Worm (Caenorhabditis elegans) whole organism, young adult: ENCODE results near the gene gcl-1.
A peak's percentile ranks its signal among the peaks of the same experiment; 100 is the strongest.

ENCODE experiments used
- B0019.2 ChIP-seq: fragments of 200-800 bp; sonication (Bioruptor generic); conservative IDR thresholded peaks from 2 replicates; pipeline ENCODE4 v1.3.6; 2022; ENCODE audit warnings: missing genetic modification reagents, missing genetic modification characterization, missing compliant biosample characterization
- B0035.1 ChIP-seq: sonication (generic microtip); optimal IDR thresholded peaks from 2 replicates; lab custom pipeline; 2016; ENCODE audit warnings: missing genetic modification characterization, mild to moderate bottlenecking, missing compliant biosample characterization, missing genotype, missing genetic modification reagents
- F10E7.11 ChIP-seq: sonication (generic microtip); optimal IDR thresholded peaks from 2 replicates; lab custom pipeline; 2017; ENCODE audit warnings: mild to moderate bottlenecking, missing genetic modification characterization, moderate library complexity, missing compliant biosample characterization
- F39B2.1 ChIP-seq: fragments of 200-800 bp; sonication (Bioruptor generic); IDR thresholded peaks from 2 replicates; pipeline ENCODE4 v1.3.6; 2022; ENCODE audit warnings: missing genetic modification reagents, missing genetic modification characterization, missing compliant biosample characterization
- F49E8.2 ChIP-seq: sonication (generic microtip); optimal IDR thresholded peaks from 3 replicates; lab custom pipeline; 2017; ENCODE audit warnings: missing genetic modification characterization, mild to moderate bottlenecking, missing compliant biosample characterization, antibody characterized with exemption, moderate library complexity; ENCODE audit not compliant: insufficient read depth
- K12H6.12 ChIP-seq: fragments of 200-800 bp; sonication (Bioruptor generic); optimal IDR thresholded peaks from 2 replicates; lab custom pipeline; 2018; ENCODE audit warnings: mild to moderate bottlenecking, missing genetic modification characterization, missing compliant biosample characterization
- T07F8.4 ChIP-seq: sonication (generic microtip); optimal IDR thresholded peaks from 2 replicates; lab custom pipeline; 2016; ENCODE audit warnings: mild to moderate bottlenecking, missing genetic modification characterization, moderate library complexity, missing compliant biosample characterization
- T26A5.8 ChIP-seq: sonication (generic microtip); optimal IDR thresholded peaks from 2 replicates; lab custom pipeline; 2016; ENCODE audit warnings: missing genetic modification characterization, missing compliant biosample characterization
- Y53F4B.3 ChIP-seq: fragments of 200-800 bp; sonication (Bioruptor generic); IDR thresholded peaks from 2 replicates; pipeline ENCODE4 v1.3.6; 2022; ENCODE audit warnings: missing genetic modification reagents, missing genetic modification characterization, missing compliant biosample characterization
- Y56A3A.18 ChIP-seq: fragments of 200-800 bp; sonication (Bioruptor generic); IDR thresholded peaks from 2 replicates; pipeline ENCODE4 v1.3.6; 2022; ENCODE audit warnings: missing genetic modification reagents, missing genetic modification characterization, missing compliant biosample characterization
- Y79H2A.3 ChIP-seq: fragments of 200-800 bp; sonication (Bioruptor generic); conservative IDR thresholded peaks from 2 replicates; pipeline ENCODE4 v1.3.6; 2022; ENCODE audit warnings: missing genetic modification reagents, missing genetic modification characterization, missing compliant biosample characterization
- ZK185.1 ChIP-seq: sonication (generic microtip); optimal IDR thresholded peaks from 2 replicates; lab custom pipeline; 2016; ENCODE audit warnings: mild to moderate bottlenecking, missing genetic modification characterization, missing compliant biosample characterization; ENCODE audit not compliant: poor library complexity, severe bottlenecking
- aptf-3 ChIP-seq: fragments of 200-800 bp; sonication (Bioruptor generic); IDR thresholded peaks from 2 replicates; pipeline ENCODE4 v1.3.6; 2022; ENCODE audit warnings: missing genetic modification characterization, missing compliant biosample characterization
- athp-1 ChIP-seq: sonication (generic microtip); optimal IDR thresholded peaks from 2 replicates; lab custom pipeline; 2017; ENCODE audit warnings: mild to moderate bottlenecking, missing genetic modification characterization, missing compliant biosample characterization
- bed-2 ChIP-seq: fragments of 200-800 bp; sonication (Bioruptor generic); IDR thresholded peaks from 2 replicates; pipeline ENCODE4 v1.3.6; 2022; ENCODE audit warnings: missing genetic modification reagents, missing genetic modification characterization, missing compliant biosample characterization
- ceh-100 ChIP-seq: fragments of 200-800 bp; sonication (Bioruptor generic); IDR thresholded peaks from 2 replicates; pipeline ENCODE4 v1.3.6; 2022; ENCODE audit warnings: missing genetic modification reagents, missing genetic modification characterization, missing compliant biosample characterization
- die-1 ChIP-seq: sonication (generic microtip); optimal IDR thresholded peaks from 2 replicates; lab custom pipeline; 2016; ENCODE audit warnings: missing genotype, mild to moderate bottlenecking, missing genetic modification characterization, missing compliant biosample characterization
- egl-44 ChIP-seq: fragments of 200-800 bp; sonication (Bioruptor generic); IDR thresholded peaks from 2 replicates; pipeline ENCODE4 v1.3.6; 2022; ENCODE audit warnings: missing genetic modification reagents, missing genetic modification characterization, missing compliant biosample characterization
- ekl-4 ChIP-seq: fragments of 200-800 bp; sonication (Bioruptor generic); IDR thresholded peaks from 2 replicates; pipeline ENCODE4 v1.3.6; 2022; ENCODE audit warnings: missing genetic modification reagents, missing genetic modification characterization, missing compliant biosample characterization
- ets-4 ChIP-seq: fragments of 200-800 bp; sonication (Bioruptor generic); optimal IDR thresholded peaks from 2 replicates; lab custom pipeline; 2018; ENCODE audit warnings: mild to moderate bottlenecking, missing genetic modification characterization, missing compliant biosample characterization
- fkh-3 ChIP-seq: sonication (generic microtip); optimal IDR thresholded peaks from 2 replicates; lab custom pipeline; 2016; ENCODE audit warnings: mild to moderate bottlenecking, missing genetic modification characterization, missing compliant biosample characterization
- hlh-12 ChIP-seq: sonication (generic microtip); optimal IDR thresholded peaks from 2 replicates; lab custom pipeline; 2016; ENCODE audit warnings: missing genetic modification characterization, missing compliant biosample characterization
- lag-1 ChIP-seq: fragments of 200-800 bp; sonication (Bioruptor generic); IDR thresholded peaks from 2 replicates; pipeline ENCODE4 v1.3.6; 2022; ENCODE audit warnings: missing genetic modification reagents, missing genetic modification characterization, missing compliant biosample characterization
- lin-26 ChIP-seq: fragments of 200-800 bp; sonication (Bioruptor generic); IDR thresholded peaks from 2 replicates; pipeline ENCODE4 v1.3.6; 2022; ENCODE audit warnings: missing genetic modification reagents, missing genetic modification characterization, missing compliant biosample characterization
- madf-10 ChIP-seq: sonication (generic microtip); optimal IDR thresholded peaks from 2 replicates; lab custom pipeline; 2016; ENCODE audit warnings: mild to moderate bottlenecking, missing genetic modification characterization, missing compliant biosample characterization
- mel-28 ChIP-seq: sonication (generic microtip); optimal IDR thresholded peaks from 2 replicates; lab custom pipeline; 2016; ENCODE audit warnings: borderline replicate concordance, mild to moderate bottlenecking, missing genetic modification characterization, missing compliant biosample characterization
- nfya-1 ChIP-seq: sonication (generic microtip); optimal IDR thresholded peaks from 2 replicates; lab custom pipeline; 2017; ENCODE audit warnings: antibody characterized with exemption, missing compliant biosample characterization, missing genetic modification characterization, borderline replicate concordance; ENCODE audit not compliant: insufficient read depth
- pbrm-1 ChIP-seq: fragments of 200-800 bp; sonication (Bioruptor generic); IDR thresholded peaks from 2 replicates; pipeline ENCODE4 v1.3.6; 2022; ENCODE audit warnings: missing genetic modification reagents, missing genetic modification characterization, missing compliant biosample characterization
- pha-4 ChIP-seq: fragments of 150-350 bp; sonication (generic microtip); optimal IDR thresholded peaks from 2 replicates; lab custom pipeline; 2014; ENCODE audit warnings: missing biosample characterization, missing genetic modification reagents, missing genetic modification characterization
- rcor-1 ChIP-seq: fragments of 200-800 bp; sonication (Bioruptor generic); IDR thresholded peaks from 2 replicates; pipeline ENCODE4 v1.3.6; 2022; ENCODE audit warnings: missing genetic modification reagents, missing genetic modification characterization, missing compliant biosample characterization
- sea-2 ChIP-seq: fragments of 200-800 bp; sonication (Bioruptor generic); IDR thresholded peaks from 2 replicates; pipeline ENCODE4 v1.3.6; 2022; ENCODE audit warnings: missing genetic modification characterization, missing compliant biosample characterization
- snpc-1.1 ChIP-seq: sonication (generic microtip); optimal IDR thresholded peaks from 2 replicates; lab custom pipeline; 2017; ENCODE audit warnings: missing genetic modification characterization, mild to moderate bottlenecking, missing compliant biosample characterization, antibody characterized with exemption, moderate library complexity, missing genotype, missing genetic modification reagents; ENCODE audit not compliant: insufficient read depth
- snpc-3.4 ChIP-seq: sonication (generic microtip); optimal IDR thresholded peaks from 2 replicates; lab custom pipeline; 2017; ENCODE audit warnings: missing genetic modification characterization, mild to moderate bottlenecking, missing compliant biosample characterization, antibody characterized with exemption, moderate library complexity, missing genotype, missing genetic modification reagents
- somi-1 ChIP-seq: fragments of 200-800 bp; sonication (Bioruptor generic); optimal IDR thresholded peaks from 2 replicates; lab custom pipeline; 2018; ENCODE audit warnings: mild to moderate bottlenecking, missing genetic modification characterization, missing compliant biosample characterization
- tbx-9 ChIP-seq: sonication (generic microtip); optimal IDR thresholded peaks from 2 replicates; lab custom pipeline; 2016; ENCODE audit warnings: borderline replicate concordance, missing genetic modification characterization, inconsistent platforms, missing compliant biosample characterization
- unc-130 ChIP-seq: sonication (generic microtip); optimal IDR thresholded peaks from 2 replicates; lab custom pipeline; 2016; ENCODE audit warnings: missing genetic modification reagents, missing genetic modification characterization, missing compliant biosample characterization
- zim-3 ChIP-seq: sonication (generic microtip); optimal IDR thresholded peaks from 2 replicates; lab custom pipeline; 2017; ENCODE audit warnings: mild to moderate bottlenecking, missing genetic modification characterization, moderate library complexity, missing compliant biosample characterization
- ztf-22 ChIP-seq: fragments of 200-800 bp; sonication (Bioruptor generic); optimal IDR thresholded peaks from 2 replicates; lab custom pipeline; 2018; ENCODE audit warnings: mild to moderate bottlenecking, missing genetic modification characterization, moderate library complexity, missing compliant biosample characterization
- ztf-3 ChIP-seq: fragments of 200-800 bp; sonication (Bioruptor generic); optimal IDR thresholded peaks from 2 replicates; lab custom pipeline; 2018; ENCODE audit warnings: mild to moderate bottlenecking, missing genetic modification characterization, missing compliant biosample characterization
- ztf-6 ChIP-seq: fragments of 200-800 bp; sonication (Bioruptor generic); IDR thresholded peaks from 2 replicates; pipeline ENCODE4 v1.3.6; 2022; ENCODE audit warnings: missing genetic modification reagents, missing genetic modification characterization, missing compliant biosample characterization

Gene gcl-1

DNA sequence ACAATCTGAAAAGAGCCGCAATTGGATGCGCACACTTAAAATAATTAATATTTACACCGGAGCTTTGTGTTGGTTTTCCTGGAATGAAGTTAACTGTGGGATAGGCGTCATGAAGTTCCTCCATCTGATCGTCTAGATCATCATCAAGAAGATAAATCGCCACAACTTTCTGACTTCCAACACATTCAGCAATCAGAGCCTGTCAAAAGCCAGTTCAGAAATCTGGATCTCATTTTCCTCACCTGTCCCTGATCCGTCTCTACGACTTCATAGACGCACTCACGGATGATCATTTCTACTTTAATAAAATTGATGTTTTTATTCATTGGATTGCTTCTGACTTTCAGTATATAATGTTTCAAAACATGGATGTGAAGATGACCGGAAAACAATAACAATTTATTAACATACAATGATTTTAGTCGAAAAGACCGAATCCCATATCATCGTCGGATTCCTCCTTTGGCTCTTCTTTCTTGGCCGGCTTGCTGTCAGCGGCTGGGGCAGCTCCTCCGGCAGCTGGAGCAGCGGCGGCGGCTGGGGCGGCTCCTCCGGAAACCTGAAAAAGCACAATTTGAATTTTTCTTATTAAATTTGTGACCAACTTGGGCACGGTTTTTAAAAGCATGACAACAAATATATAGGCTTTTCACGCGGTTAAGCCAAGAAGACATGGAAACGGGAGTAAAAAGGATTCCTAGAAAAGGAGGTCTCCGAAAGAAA is 43.4 kb downstream of the gcl-1 start, which contains the start of gene agt-1 (continued):
- no peak for TF ChIP-seq ceh-100
- TF ChIP-seq B0019.2, result no peak
- TF ChIP-seq rcor-1 (GFP tag; lab: Robert Waterston, UW), result peak; percentile 64
- peak; percentile 60 for TF ChIP-seq pbrm-1
- no peak for TF ChIP-seq Y79H2A.3 (GFP tag; lab: Robert Waterston, UW)
- TF ChIP-seq ets-4 (GFP tag; lab: Kevin White, UChicago), result no peak
- TF ChIP-seq aptf-3, result no peak
- no peak for TF ChIP-seq sea-2
- no peak for TF ChIP-seq die-1 (tag; lab: Kevin White, UChicago)
- TF ChIP-seq K12H6.12, result no peak
- TF ChIP-seq lag-1 (GFP tag; lab: Robert Waterston, UW), result no peak
- peak; percentile 87 for TF ChIP-seq ekl-4 (GFP tag; lab: Robert Waterston, UW)
- TF ChIP-seq, all 124 proteins: peak for 32

DNA sequence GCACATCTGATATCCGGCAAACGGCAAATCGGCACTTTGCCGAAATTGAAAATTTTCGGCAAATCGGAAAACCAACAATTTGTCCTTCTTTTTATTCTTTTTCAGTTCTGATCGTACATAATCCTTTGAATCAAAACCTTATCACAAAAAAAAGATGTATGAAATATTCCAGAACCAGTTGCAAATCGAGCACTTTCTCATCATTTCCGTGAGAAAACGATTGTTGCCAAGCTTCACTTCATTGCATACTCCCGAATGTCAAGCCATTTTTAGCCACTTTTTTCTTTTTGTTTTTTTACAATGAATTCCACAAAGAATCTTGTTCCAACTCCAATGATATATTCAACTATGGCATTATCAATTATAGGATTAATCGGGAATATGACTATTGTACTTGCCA is 47.8 kb downstream of the gcl-1 start, which contains the start of gene srsx-25:
Gene srsx-25, plus strand, starts transcription at position 301 of the 400 bp plus-strand sequence.
- TF ChIP-seq madf-10 (tag; lab: Kevin White, UChicago), result no peak
- TF ChIP-seq zim-3 (tag; lab: Kevin White, UChicago), result no peak
- no peak for TF ChIP-seq ztf-22 (GFP tag; lab: Kevin White, UChicago)
- TF ChIP-seq F49E8.2 (tag; lab: Kevin White, UChicago), result no peak
- TF ChIP-seq ztf-3, result no peak
- no peak for TF ChIP-seq T07F8.4 (tag; lab: Kevin White, UChicago)
- no peak for TF ChIP-seq ztf-6 (GFP tag; lab: Robert Waterston, UW)
- no peak for TF ChIP-seq snpc-1.1 (tag; lab: Kevin White, UChicago)
- TF ChIP-seq Y53F4B.3, result no peak
- no peak for TF ChIP-seq nfya-1 (tag; lab: Kevin White, UChicago)
- TF ChIP-seq sea-2, result no peak
- no peak for TF ChIP-seq somi-1 (GFP tag; lab: Kevin White, UChicago)
- TF ChIP-seq T26A5.8, result no peak
- no peak for TF ChIP-seq Y56A3A.18 (GFP tag; lab: Robert Waterston, UW)
- no peak for TF ChIP-seq pha-4
- TF ChIP-seq aptf-3, result no peak
- TF ChIP-seq B0035.1 (tag; lab: Kevin White, UChicago), result no peak
- no peak for TF ChIP-seq tbx-9 (tag; lab: Kevin White, UChicago)

DNA sequence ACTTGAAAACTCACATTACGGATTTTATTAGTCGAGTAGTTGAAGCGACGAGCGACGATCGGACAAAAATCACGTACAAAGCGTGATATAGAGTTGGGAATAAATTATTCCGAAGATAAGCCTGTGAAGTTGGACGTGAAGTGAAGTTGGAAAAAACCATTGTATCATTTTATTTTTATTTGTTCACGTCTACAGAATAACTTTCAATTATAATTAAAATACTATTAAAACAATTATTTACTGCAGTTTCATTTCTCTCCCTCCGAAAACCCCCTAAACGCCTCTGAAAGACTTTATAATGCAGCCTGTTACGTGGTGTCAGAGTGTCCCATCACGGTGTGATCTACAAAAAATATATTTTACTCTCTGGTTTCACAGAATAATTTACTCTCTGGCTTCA is 52.6 kb downstream of the gcl-1 start, which contains the start of gene Y62E10A.3:
Gene Y62E10A.3, minus strand, starts transcription at position 101 of the 400 bp plus-strand sequence.
- TF ChIP-seq mel-28 (tag; lab: Kevin White, UChicago) (no peak), athp-1 (no peak), F39B2.1 (no peak), F10E7.11 (tag; lab: Kevin White, UChicago) (no peak), snpc-3.4 (tag; lab: Kevin White, UChicago) (no peak), fkh-3 (tag; lab: Kevin White, UChicago) (no peak), unc-130 (GFP tag; lab: Kevin White, UChicago) (no peak), zim-3 (tag; lab: Kevin White, UChicago) (no peak), hlh-12 (tag; lab: Kevin White, UChicago) (no peak), bed-2 (GFP tag; lab: Robert Waterston, UW) (no peak), ZK185.1 (tag; lab: Kevin White, UChicago) (no peak), lin-26 (GFP tag; lab: Robert Waterston, UW) (no peak), ztf-3 (no peak), egl-44 (GFP tag; lab: Robert Waterston, UW) (no peak)
